Worm (Caenorhabditis elegans) whole organism, L4/young adult: ENCODE results near the gene srz-96.

Source experiments
- W03F9.2 ChIP-seq: fragments of 150-350 bp; optimal IDR thresholded peaks from 2 replicates; lab custom pipeline; 2014; ENCODE audit warnings: missing biosample characterization, missing genetic modification characterization
- dao-5 ChIP-seq: sonication (generic microtip); optimal IDR thresholded peaks from 2 replicates; lab custom pipeline; 2016; ENCODE audit warnings: missing genotype, missing genetic modification characterization, moderate library complexity, missing compliant biosample characterization
- him-1 ChIP-seq: sonication (generic microtip); optimal IDR thresholded peaks from 2 replicates; lab custom pipeline; 2016; ENCODE audit warnings: missing genotype, missing genetic modification reagents, missing genetic modification characterization, missing compliant biosample characterization

DNA sequence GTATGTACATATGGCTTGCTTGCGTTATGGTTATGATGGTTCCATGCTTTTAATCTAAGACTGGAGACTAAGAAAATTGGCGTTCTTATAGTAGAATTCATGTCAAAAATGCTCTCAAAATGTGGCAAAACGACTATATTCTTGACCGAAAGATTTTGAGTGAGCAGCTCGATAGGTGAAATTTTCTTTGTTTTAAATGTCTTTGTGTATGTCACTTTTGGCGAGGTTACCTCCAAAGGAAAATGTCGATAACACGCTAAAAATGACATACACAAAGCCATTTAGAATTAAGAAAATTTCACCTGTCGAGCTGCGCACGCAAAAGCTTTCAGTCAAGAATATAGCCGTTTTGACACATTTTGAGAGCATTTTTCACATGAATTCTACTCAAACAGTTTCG, 31.6 kb upstream of the srz-96 start, which contains the start of gene srz-66:
- TF ChIP-seq him-1 (tag; lab: Kevin White, UChicago) = no peak
- TF ChIP-seq dao-5 (tag; lab: Kevin White, UChicago) = no peak
- no peak for TF ChIP-seq W03F9.2 (tag; lab: Kevin White, UChicago)
